Fruit fly (Drosophila melanogaster) whole organism, wandering third instar larva: Measurements from ENCODE around the gene lbl.

Experiments
- Abd-B ChIP-seq: fragments of >200 bp; optimal IDR thresholded peaks from 2 replicates; lab custom pipeline; 2017; ENCODE audit warnings: missing biosample characterization, missing genetic modification characterization
- CG32264 ChIP-seq: fragments of 200-800 bp; sonication (Bioruptor generic); optimal IDR thresholded peaks from 2 replicates; lab custom pipeline; 2016; ENCODE audit warnings: missing biosample characterization, missing genetic modification characterization
- CG9705 ChIP-seq: fragments of 200-800 bp; sonication (Bioruptor generic); optimal IDR thresholded peaks from 2 replicates; lab custom pipeline; 2018; ENCODE audit warnings: missing biosample characterization, mild to moderate bottlenecking, missing genetic modification characterization
- CrebA ChIP-seq: fragments of 200-800 bp; sonication (Bioruptor generic); optimal IDR thresholded peaks from 2 replicates; lab custom pipeline; 2016; ENCODE audit warnings: missing biosample characterization, mild to moderate bottlenecking, missing genetic modification characterization, borderline replicate concordance
- Dfd ChIP-seq: fragments of >200 bp; optimal IDR thresholded peaks from 2 replicates; lab custom pipeline; 2017; ENCODE audit warnings: missing biosample characterization, missing genetic modification characterization
- Dif ChIP-seq: fragments of 200-275, 200-300 bp; sonication (Bioruptor generic); optimal IDR thresholded peaks from 2 replicates; lab custom pipeline; 2018; ENCODE audit warnings: missing biosample characterization, missing genetic modification characterization; ENCODE audit not compliant: partially characterized antibody
- GATAd ChIP-seq: sonication (Bioruptor generic); optimal IDR thresholded peaks from 2 replicates; lab custom pipeline; 2016; ENCODE audit warnings: missing biosample characterization, missing genetic modification characterization
- HLH106 ChIP-seq: fragments of 200-800 bp; optimal IDR thresholded peaks from 3 replicates; lab custom pipeline; 2019; ENCODE audit warnings: missing biosample characterization, mild to moderate bottlenecking, missing genetic modification characterization, moderate library complexity
- Hnf4 ChIP-seq: fragments of 200-800 bp; sonication (Bioruptor generic); optimal IDR thresholded peaks from 2 replicates; lab custom pipeline; 2016; ENCODE audit warnings: missing biosample characterization, mild to moderate bottlenecking, missing genetic modification characterization
- Hr78 ChIP-seq: fragments of >200 bp; optimal IDR thresholded peaks from 2 replicates; lab custom pipeline; 2017; ENCODE audit warnings: missing biosample characterization, missing genetic modification characterization
- Hr83 ChIP-seq: fragments of 200-300 bp; sonication (Bioruptor generic); optimal IDR thresholded peaks from 2 replicates; lab custom pipeline; 2016; ENCODE audit warnings: missing biosample characterization, mild to moderate bottlenecking, missing genetic modification characterization, moderate library complexity; ENCODE audit not compliant: poor library complexity, severe bottlenecking
- Jra ChIP-seq: sonication (Bioruptor generic); optimal IDR thresholded peaks from 2 replicates; lab custom pipeline; 2016; ENCODE audit warnings: missing biosample characterization, missing genetic modification characterization
- Mio ChIP-seq: sonication (Bioruptor generic); optimal IDR thresholded peaks from 2 replicates; lab custom pipeline; 2016; ENCODE audit warnings: missing biosample characterization, missing genetic modification characterization
- Myc ChIP-seq: fragments of >200 bp; optimal IDR thresholded peaks from 2 replicates; lab custom pipeline; 2017
- N ChIP-seq: fragments of >200 bp; optimal IDR thresholded peaks from 2 replicates; lab custom pipeline; 2018; ENCODE audit warnings: missing biosample characterization, missing external identifiers, missing genetic modification characterization
- OdsH ChIP-seq: fragments of 200-800 bp; sonication (Bioruptor generic); optimal IDR thresholded peaks from 2 replicates; lab custom pipeline; 2016; ENCODE audit warnings: missing biosample characterization, mild to moderate bottlenecking, missing genetic modification characterization
- Rel ChIP-seq, 2 experiments: fragments of 200-800 bp; sonication (Bioruptor generic) in 1 of 2; optimal IDR thresholded peaks; 2 replicates in 1 of 2; 3 replicates in 1 of 2; lab custom pipeline; 2016 to 2019; ENCODE audit warnings: mild to moderate bottlenecking in 2 of 2, missing biosample characterization in 2 of 2, missing genetic modification characterization in 2 of 2, moderate library complexity in 1 of 2
- Sp1 ChIP-seq: fragments of 200-800 bp; sonication (Bioruptor generic); optimal IDR thresholded peaks from 3 replicates; lab custom pipeline; 2019; ENCODE audit warnings: missing biosample characterization, mild to moderate bottlenecking, missing genetic modification characterization, moderate library complexity
- Vsx2 ChIP-seq: fragments of 200-300, 225-300 bp; sonication (Bioruptor generic); optimal IDR thresholded peaks from 2 replicates; lab custom pipeline; 2018; ENCODE audit warnings: missing biosample characterization, missing genetic modification characterization; ENCODE audit not compliant: partially characterized antibody
- br ChIP-seq: fragments of 200-800 bp; sonication (Bioruptor generic); optimal IDR thresholded peaks from 2 replicates; lab custom pipeline; 2016; ENCODE audit warnings: missing biosample characterization, missing genetic modification characterization
- brk ChIP-seq: fragments of 200-800 bp; sonication (Bioruptor generic); optimal IDR thresholded peaks from 2 replicates; lab custom pipeline; 2016; ENCODE audit warnings: missing biosample characterization, mild to moderate bottlenecking, missing genetic modification characterization
- dl ChIP-seq, 2 experiments: fragments of 175-275, 200-275 bp in 1 of 2; fragments of 200-275 bp in 1 of 2; sonication (Bioruptor generic); optimal IDR thresholded peaks; lab custom pipeline; 2018; ENCODE audit warnings: mild to moderate bottlenecking in 2 of 2, missing biosample characterization in 2 of 2, missing genetic modification characterization in 2 of 2, moderate library complexity in 2 of 2; ENCODE audit not compliant: partially characterized antibody in 2 of 2, insufficient read depth in 1 of 2
- dmrt93B ChIP-seq: fragments of 200-800 bp; sonication (Bioruptor generic); optimal IDR thresholded peaks from 2 replicates; lab custom pipeline; 2018; ENCODE audit warnings: missing biosample characterization, mild to moderate bottlenecking, missing genetic modification characterization
- dsf ChIP-seq: sonication (Bioruptor generic); optimal IDR thresholded peaks from 2 replicates; lab custom pipeline; 2016; ENCODE audit warnings: missing biosample characterization, missing genetic modification characterization, borderline replicate concordance
- ey ChIP-seq: fragments of 200-800 bp; sonication (Bioruptor generic); optimal IDR thresholded peaks from 2 replicates; lab custom pipeline; 2016; ENCODE audit warnings: missing biosample characterization, missing genetic modification characterization
- foxo ChIP-seq, 2 experiments: fragments of 200-800 bp; sonication (Bioruptor generic); optimal IDR thresholded peaks; 2 replicates in 1 of 2; 3 replicates in 1 of 2; lab custom pipeline; 2016 to 2017; ENCODE audit warnings: missing biosample characterization in 2 of 2, missing genetic modification characterization in 2 of 2
- fru ChIP-seq: fragments of 200-800 bp; sonication (Bioruptor generic); optimal IDR thresholded peaks from 3 replicates; lab custom pipeline; 2016; ENCODE audit warnings: missing biosample characterization, mild to moderate bottlenecking, missing genetic modification characterization
- h ChIP-seq: fragments of 200-800 bp; sonication (Bioruptor generic); optimal IDR thresholded peaks from 3 replicates; lab custom pipeline; 2016; ENCODE audit warnings: missing biosample characterization, mild to moderate bottlenecking, missing genetic modification characterization
- jim ChIP-seq: fragments of 175-275, 200-325 bp; sonication (Bioruptor generic); optimal IDR thresholded peaks from 2 replicates; lab custom pipeline; 2016; ENCODE audit warnings: missing biosample characterization, mild to moderate bottlenecking, missing genetic modification characterization
- pan ChIP-seq: fragments of >200 bp; optimal IDR thresholded peaks from 2 replicates; lab custom pipeline; 2017
- psq ChIP-seq: fragments of 200-800 bp; sonication (Bioruptor generic); optimal IDR thresholded peaks from 3 replicates; lab custom pipeline; 2017; ENCODE audit warnings: missing biosample characterization, mild to moderate bottlenecking, missing genetic modification characterization, moderate library complexity
- rgr ChIP-seq: fragments of 200-800 bp; sonication (Bioruptor generic); optimal IDR thresholded peaks from 3 replicates; lab custom pipeline; 2016; ENCODE audit warnings: missing biosample characterization, mild to moderate bottlenecking, missing genetic modification characterization
- sage ChIP-seq: fragments of 200-800 bp; sonication (Bioruptor generic); optimal IDR thresholded peaks from 2 replicates; lab custom pipeline; 2016; ENCODE audit warnings: missing biosample characterization, mild to moderate bottlenecking, missing genetic modification characterization
- sv ChIP-seq: fragments of 200-800 bp; sonication (Bioruptor generic); optimal IDR thresholded peaks from 3 replicates; lab custom pipeline; 2016; ENCODE audit warnings: missing biosample characterization, missing genetic modification characterization
- tai ChIP-seq: sonication (Bioruptor generic); optimal IDR thresholded peaks from 2 replicates; lab custom pipeline; 2016; ENCODE audit warnings: missing biosample characterization, missing genetic modification characterization
- usp ChIP-seq: fragments of >200 bp; optimal IDR thresholded peaks from 2 replicates; lab custom pipeline; 2017; ENCODE audit warnings: missing biosample characterization, missing genetic modification characterization
- woc ChIP-seq: sonication (Bioruptor generic); optimal IDR thresholded peaks from 2 replicates; lab custom pipeline; 2016; ENCODE audit warnings: missing biosample characterization, mild to moderate bottlenecking, missing genetic modification characterization

Gene lbl

dm6 chr3R:21437515-21438090 lies 3.7 kb upstream of the lbl start:
- TF ChIP-seq sv (GFP tag; lab: Kevin White, UChicago): no peak
- TF ChIP-seq N (GFP tag; lab: Kevin White, UChicago): no peak
- no peak for TF ChIP-seq Jra (GFP tag; lab: Kevin White, UChicago)
- TF ChIP-seq dl (GFP tag; optimal IDR thresholded peaks at IDR 0.05; lab: Kevin White, UChicago; ENCODE audit: insufficient read depth in 1 of 2, partially characterized antibody in 2 of 2): no peak
- TF ChIP-seq psq (GFP tag; lab: Kevin White, UChicago): no peak
- no peak for TF ChIP-seq Dfd (GFP tag; lab: Kevin White, UChicago)
- no peak for TF ChIP-seq usp (GFP tag; lab: Kevin White, UChicago)
- no peak for TF ChIP-seq CG9705 (GFP tag; lab: Kevin White, UChicago)
- TF ChIP-seq tai (GFP tag; lab: Kevin White, UChicago): no peak

dm6 chr3R:21426795-21427194 lies 7.1 kb downstream of the lbl start:
- no peak for TF ChIP-seq Hr83 (GFP tag; lab: Kevin White, UChicago)
- TF ChIP-seq Dfd (GFP tag; lab: Kevin White, UChicago): no peak
- no peak for TF ChIP-seq Hnf4 (GFP tag; lab: Kevin White, UChicago)

- TF ChIP-seq dl (GFP tag; optimal IDR thresholded peaks at IDR 0.05; lab: Kevin White, UChicago; ENCODE audit: insufficient read depth in 1 of 2, partially characterized antibody in 2 of 2) (no peak), jim (no peak), OdsH (GFP tag; lab: Kevin White, UChicago) (no peak), Dif (no peak), Sp1 (peak; percentile 24), Abd-B (GFP tag; lab: Kevin White, UChicago) (no peak), CG32264 (GFP tag; lab: Kevin White, UChicago) (no peak), woc (GFP tag; lab: Kevin White, UChicago) (no peak), dsf (GFP tag; lab: Kevin White, UChicago) (no peak), brk (GFP tag; lab: Kevin White, UChicago) (no peak), dmrt93B (no peak), N (GFP tag; lab: Kevin White, UChicago) (no peak), Dfd (GFP tag; lab: Kevin White, UChicago) (no peak), ey (GFP tag; lab: Kevin White, UChicago) (no peak), psq (GFP tag; lab: Kevin White, UChicago) (no peak), Hr83 (GFP tag; lab: Kevin White, UChicago) (no peak), sage (GFP tag; lab: Kevin White, UChicago) (no peak), pan (no peak), Jra (GFP tag; lab: Kevin White, UChicago) (no peak), Rel (GFP tag; optimal IDR thresholded peaks at IDR 0.05; lab: Kevin White, UChicago) (no peak), Rel (tag; optimal IDR thresholded peaks at IDR 0.05; lab: Kevin White, UChicago) (no peak), GATAd (GFP tag; lab: Kevin White, UChicago) (no peak), rgr (peak; percentile 12), Vsx2 (GFP tag; lab: Kevin White, UChicago) (no peak), foxo (GFP tag; optimal IDR thresholded peaks at IDR 0.05; lab: Kevin White, UChicago) (peak in 1 of 2 experiments; percentile 27), sv (GFP tag; lab: Kevin White, UChicago) (no peak), CG9705 (GFP tag; lab: Kevin White, UChicago) (no peak), tai (GFP tag; lab: Kevin White, UChicago) (no peak), CrebA (GFP tag; lab: Kevin White, UChicago) (no peak), Mio (no peak), HLH106 (tag; lab: Kevin White, UChicago) (peak; percentile 45), Myc (lab: Kevin White, UChicago) (no peak), br (no peak), fru (peak; percentile 18), Hr78 (no peak), Hnf4 (GFP tag; lab: Kevin White, UChicago) (no peak), h (GFP tag; lab: Kevin White, UChicago) (peak; percentile 16)
These were observed 14.0 kb downstream of the lbl start for dm6 chr3R:21419932-21420331.
